Fruit fly (Drosophila melanogaster) whole organism, wandering third instar larva: ENCODE results near the gene CG8369.

Experiments used
- Abd-B ChIP-seq: fragments of >200 bp; optimal IDR thresholded peaks from 2 replicates; lab custom pipeline; 2017; ENCODE audit warnings: missing biosample characterization, missing genetic modification characterization
- CG32264 ChIP-seq: fragments of 200-800 bp; sonication (Bioruptor generic); optimal IDR thresholded peaks from 2 replicates; lab custom pipeline; 2016; ENCODE audit warnings: missing biosample characterization, missing genetic modification characterization
- CG9705 ChIP-seq: fragments of 200-800 bp; sonication (Bioruptor generic); optimal IDR thresholded peaks from 2 replicates; lab custom pipeline; 2018; ENCODE audit warnings: missing biosample characterization, mild to moderate bottlenecking, missing genetic modification characterization
- CrebA ChIP-seq: fragments of 200-800 bp; sonication (Bioruptor generic); optimal IDR thresholded peaks from 2 replicates; lab custom pipeline; 2016; ENCODE audit warnings: missing biosample characterization, mild to moderate bottlenecking, missing genetic modification characterization, borderline replicate concordance
- Dfd ChIP-seq: fragments of >200 bp; optimal IDR thresholded peaks from 2 replicates; lab custom pipeline; 2017; ENCODE audit warnings: missing biosample characterization, missing genetic modification characterization
- Dif ChIP-seq: fragments of 200-275, 200-300 bp; sonication (Bioruptor generic); optimal IDR thresholded peaks from 2 replicates; lab custom pipeline; 2018; ENCODE audit warnings: missing biosample characterization, missing genetic modification characterization; ENCODE audit not compliant: partially characterized antibody
- GATAd ChIP-seq: sonication (Bioruptor generic); optimal IDR thresholded peaks from 2 replicates; lab custom pipeline; 2016; ENCODE audit warnings: missing biosample characterization, missing genetic modification characterization
- HLH106 ChIP-seq: fragments of 200-800 bp; optimal IDR thresholded peaks from 3 replicates; lab custom pipeline; 2019; ENCODE audit warnings: missing biosample characterization, mild to moderate bottlenecking, missing genetic modification characterization, moderate library complexity
- Hnf4 ChIP-seq: fragments of 200-800 bp; sonication (Bioruptor generic); optimal IDR thresholded peaks from 2 replicates; lab custom pipeline; 2016; ENCODE audit warnings: missing biosample characterization, mild to moderate bottlenecking, missing genetic modification characterization
- Hr78 ChIP-seq: fragments of >200 bp; optimal IDR thresholded peaks from 2 replicates; lab custom pipeline; 2017; ENCODE audit warnings: missing biosample characterization, missing genetic modification characterization
- Hr83 ChIP-seq: fragments of 200-300 bp; sonication (Bioruptor generic); optimal IDR thresholded peaks from 2 replicates; lab custom pipeline; 2016; ENCODE audit warnings: missing biosample characterization, mild to moderate bottlenecking, missing genetic modification characterization, moderate library complexity; ENCODE audit not compliant: poor library complexity, severe bottlenecking
- Jra ChIP-seq: sonication (Bioruptor generic); optimal IDR thresholded peaks from 2 replicates; lab custom pipeline; 2016; ENCODE audit warnings: missing biosample characterization, missing genetic modification characterization
- Mio ChIP-seq: sonication (Bioruptor generic); optimal IDR thresholded peaks from 2 replicates; lab custom pipeline; 2016; ENCODE audit warnings: missing biosample characterization, missing genetic modification characterization
- Myc ChIP-seq: fragments of >200 bp; optimal IDR thresholded peaks from 2 replicates; lab custom pipeline; 2017
- N ChIP-seq: fragments of >200 bp; optimal IDR thresholded peaks from 2 replicates; lab custom pipeline; 2018; ENCODE audit warnings: missing biosample characterization, missing external identifiers, missing genetic modification characterization
- OdsH ChIP-seq: fragments of 200-800 bp; sonication (Bioruptor generic); optimal IDR thresholded peaks from 2 replicates; lab custom pipeline; 2016; ENCODE audit warnings: missing biosample characterization, mild to moderate bottlenecking, missing genetic modification characterization
- Rel ChIP-seq, 2 experiments: fragments of 200-800 bp; sonication (Bioruptor generic) in 1 of 2; optimal IDR thresholded peaks; 2 replicates in 1 of 2; 3 replicates in 1 of 2; lab custom pipeline; 2016 to 2019; ENCODE audit warnings: mild to moderate bottlenecking in 2 of 2, missing biosample characterization in 2 of 2, missing genetic modification characterization in 2 of 2, moderate library complexity in 1 of 2
- Sp1 ChIP-seq: fragments of 200-800 bp; sonication (Bioruptor generic); optimal IDR thresholded peaks from 3 replicates; lab custom pipeline; 2019; ENCODE audit warnings: missing biosample characterization, mild to moderate bottlenecking, missing genetic modification characterization, moderate library complexity
- Vsx2 ChIP-seq: fragments of 200-300, 225-300 bp; sonication (Bioruptor generic); optimal IDR thresholded peaks from 2 replicates; lab custom pipeline; 2018; ENCODE audit warnings: missing biosample characterization, missing genetic modification characterization; ENCODE audit not compliant: partially characterized antibody
- br ChIP-seq: fragments of 200-800 bp; sonication (Bioruptor generic); optimal IDR thresholded peaks from 2 replicates; lab custom pipeline; 2016; ENCODE audit warnings: missing biosample characterization, missing genetic modification characterization
- brk ChIP-seq: fragments of 200-800 bp; sonication (Bioruptor generic); optimal IDR thresholded peaks from 2 replicates; lab custom pipeline; 2016; ENCODE audit warnings: missing biosample characterization, mild to moderate bottlenecking, missing genetic modification characterization
- dl ChIP-seq, 2 experiments: fragments of 175-275, 200-275 bp in 1 of 2; fragments of 200-275 bp in 1 of 2; sonication (Bioruptor generic); optimal IDR thresholded peaks; lab custom pipeline; 2018; ENCODE audit warnings: mild to moderate bottlenecking in 2 of 2, missing biosample characterization in 2 of 2, missing genetic modification characterization in 2 of 2, moderate library complexity in 2 of 2; ENCODE audit not compliant: partially characterized antibody in 2 of 2, insufficient read depth in 1 of 2
- dmrt93B ChIP-seq: fragments of 200-800 bp; sonication (Bioruptor generic); optimal IDR thresholded peaks from 2 replicates; lab custom pipeline; 2018; ENCODE audit warnings: missing biosample characterization, mild to moderate bottlenecking, missing genetic modification characterization
- dsf ChIP-seq: sonication (Bioruptor generic); optimal IDR thresholded peaks from 2 replicates; lab custom pipeline; 2016; ENCODE audit warnings: missing biosample characterization, missing genetic modification characterization, borderline replicate concordance
- ey ChIP-seq: fragments of 200-800 bp; sonication (Bioruptor generic); optimal IDR thresholded peaks from 2 replicates; lab custom pipeline; 2016; ENCODE audit warnings: missing biosample characterization, missing genetic modification characterization
- foxo ChIP-seq, 2 experiments: fragments of 200-800 bp; sonication (Bioruptor generic); optimal IDR thresholded peaks; 2 replicates in 1 of 2; 3 replicates in 1 of 2; lab custom pipeline; 2016 to 2017; ENCODE audit warnings: missing biosample characterization in 2 of 2, missing genetic modification characterization in 2 of 2
- fru ChIP-seq: fragments of 200-800 bp; sonication (Bioruptor generic); optimal IDR thresholded peaks from 3 replicates; lab custom pipeline; 2016; ENCODE audit warnings: missing biosample characterization, mild to moderate bottlenecking, missing genetic modification characterization
- h ChIP-seq: fragments of 200-800 bp; sonication (Bioruptor generic); optimal IDR thresholded peaks from 3 replicates; lab custom pipeline; 2016; ENCODE audit warnings: missing biosample characterization, mild to moderate bottlenecking, missing genetic modification characterization
- jim ChIP-seq: fragments of 175-275, 200-325 bp; sonication (Bioruptor generic); optimal IDR thresholded peaks from 2 replicates; lab custom pipeline; 2016; ENCODE audit warnings: missing biosample characterization, mild to moderate bottlenecking, missing genetic modification characterization
- pan ChIP-seq: fragments of >200 bp; optimal IDR thresholded peaks from 2 replicates; lab custom pipeline; 2017
- psq ChIP-seq: fragments of 200-800 bp; sonication (Bioruptor generic); optimal IDR thresholded peaks from 3 replicates; lab custom pipeline; 2017; ENCODE audit warnings: missing biosample characterization, mild to moderate bottlenecking, missing genetic modification characterization, moderate library complexity
- rgr ChIP-seq: fragments of 200-800 bp; sonication (Bioruptor generic); optimal IDR thresholded peaks from 3 replicates; lab custom pipeline; 2016; ENCODE audit warnings: missing biosample characterization, mild to moderate bottlenecking, missing genetic modification characterization
- sage ChIP-seq: fragments of 200-800 bp; sonication (Bioruptor generic); optimal IDR thresholded peaks from 2 replicates; lab custom pipeline; 2016; ENCODE audit warnings: missing biosample characterization, mild to moderate bottlenecking, missing genetic modification characterization
- sv ChIP-seq: fragments of 200-800 bp; sonication (Bioruptor generic); optimal IDR thresholded peaks from 3 replicates; lab custom pipeline; 2016; ENCODE audit warnings: missing biosample characterization, missing genetic modification characterization
- tai ChIP-seq: sonication (Bioruptor generic); optimal IDR thresholded peaks from 2 replicates; lab custom pipeline; 2016; ENCODE audit warnings: missing biosample characterization, missing genetic modification characterization
- usp ChIP-seq: fragments of >200 bp; optimal IDR thresholded peaks from 2 replicates; lab custom pipeline; 2017; ENCODE audit warnings: missing biosample characterization, missing genetic modification characterization
- woc ChIP-seq: sonication (Bioruptor generic); optimal IDR thresholded peaks from 2 replicates; lab custom pipeline; 2016; ENCODE audit warnings: missing biosample characterization, mild to moderate bottlenecking, missing genetic modification characterization

Gene CG8369

dm6 chr3R:8850616-8851015 lies 28.8 kb downstream of the CG8369 start:
- TF ChIP-seq dsf (no peak), tai (GFP tag; lab: Kevin White, UChicago) (no peak), Dif (GFP tag; lab: Kevin White, UChicago) (no peak), Jra (GFP tag; lab: Kevin White, UChicago) (no peak), Hnf4 (GFP tag; lab: Kevin White, UChicago) (no peak), GATAd (GFP tag; lab: Kevin White, UChicago) (no peak), Hr83 (GFP tag; lab: Kevin White, UChicago) (no peak)

DNA sequence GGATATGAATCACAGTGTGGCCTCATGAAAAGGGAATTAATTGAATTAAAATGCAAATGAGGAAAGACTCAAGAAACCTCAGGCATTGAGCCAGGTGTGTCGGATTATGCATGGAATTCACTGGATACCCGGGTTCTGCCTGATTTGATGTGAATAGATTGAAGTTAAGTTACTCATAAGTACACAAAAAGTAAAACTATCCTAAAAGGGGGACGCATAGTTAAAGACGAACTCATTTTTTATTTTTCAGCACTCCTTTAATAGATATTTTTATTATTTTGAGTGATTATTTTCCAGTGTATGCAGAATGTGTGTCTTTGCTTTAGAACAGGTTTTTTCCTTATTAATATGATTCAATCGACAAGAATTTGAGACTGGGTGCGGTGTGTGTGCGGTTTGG lies 31.4 kb downstream of the CG8369 start:
- TF ChIP-seq GATAd (GFP tag; lab: Kevin White, UChicago) (no peak), ey (peak; percentile 4), fru (GFP tag; lab: Kevin White, UChicago) (peak; percentile 54), Abd-B (GFP tag; lab: Kevin White, UChicago) (no peak), OdsH (GFP tag; lab: Kevin White, UChicago) (peak; percentile 47), Sp1 (peak; percentile 17), Hnf4 (GFP tag; lab: Kevin White, UChicago) (peak; percentile 1), sv (GFP tag; lab: Kevin White, UChicago) (no peak), CG32264 (no peak), HLH106 (tag; lab: Kevin White, UChicago) (peak; percentile 39), rgr (GFP tag; lab: Kevin White, UChicago) (peak; percentile 16), psq (GFP tag; lab: Kevin White, UChicago) (peak; percentile 47), foxo (GFP tag; optimal IDR thresholded peaks at IDR 0.05; lab: Kevin White, UChicago) (peak in 1 of 2 experiments; percentile 44), h (GFP tag; lab: Kevin White, UChicago) (peak; percentile 45), br (GFP tag; lab: Kevin White, UChicago) (peak; percentile 18), N (GFP tag; lab: Kevin White, UChicago) (no peak)

DNA sequence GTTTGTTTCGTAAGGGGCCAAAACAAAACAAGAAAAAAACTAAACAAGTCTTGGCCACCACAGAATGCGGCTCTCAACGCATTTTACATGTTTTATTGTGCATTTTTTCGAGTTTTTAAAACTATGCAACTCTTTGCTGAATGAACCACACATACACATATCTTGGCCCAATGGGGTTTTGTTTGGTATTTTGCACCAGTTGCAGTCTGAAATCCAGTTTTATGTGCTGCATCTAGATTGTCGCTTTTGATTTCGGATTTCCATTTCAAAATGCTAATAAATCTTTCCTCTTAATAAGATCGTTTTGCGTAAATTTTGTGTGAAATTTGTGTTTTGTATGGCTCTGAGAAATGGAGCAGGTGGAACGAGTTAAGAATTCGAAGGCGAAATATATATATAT lies 31.9 kb downstream of the CG8369 start:
- TF ChIP-seq dsf (no peak), fru (GFP tag; lab: Kevin White, UChicago) (no peak), Rel (GFP tag; optimal IDR thresholded peaks at IDR 0.05; lab: Kevin White, UChicago) (no peak), Rel (tag; optimal IDR thresholded peaks at IDR 0.05; lab: Kevin White, UChicago) (no peak), usp (no peak), Myc (lab: Kevin White, UChicago) (no peak), Sp1 (no peak), br (GFP tag; lab: Kevin White, UChicago) (no peak), Vsx2 (no peak), sage (GFP tag; lab: Kevin White, UChicago) (no peak), pan (lab: Kevin White, UChicago) (no peak), Abd-B (GFP tag; lab: Kevin White, UChicago) (no peak), jim (GFP tag; lab: Kevin White, UChicago) (no peak), brk (GFP tag; lab: Kevin White, UChicago) (no peak), Hr83 (GFP tag; lab: Kevin White, UChicago) (no peak), CG32264 (no peak), Mio (GFP tag; lab: Kevin White, UChicago) (no peak), OdsH (GFP tag; lab: Kevin White, UChicago) (no peak), psq (GFP tag; lab: Kevin White, UChicago) (no peak)

DNA sequence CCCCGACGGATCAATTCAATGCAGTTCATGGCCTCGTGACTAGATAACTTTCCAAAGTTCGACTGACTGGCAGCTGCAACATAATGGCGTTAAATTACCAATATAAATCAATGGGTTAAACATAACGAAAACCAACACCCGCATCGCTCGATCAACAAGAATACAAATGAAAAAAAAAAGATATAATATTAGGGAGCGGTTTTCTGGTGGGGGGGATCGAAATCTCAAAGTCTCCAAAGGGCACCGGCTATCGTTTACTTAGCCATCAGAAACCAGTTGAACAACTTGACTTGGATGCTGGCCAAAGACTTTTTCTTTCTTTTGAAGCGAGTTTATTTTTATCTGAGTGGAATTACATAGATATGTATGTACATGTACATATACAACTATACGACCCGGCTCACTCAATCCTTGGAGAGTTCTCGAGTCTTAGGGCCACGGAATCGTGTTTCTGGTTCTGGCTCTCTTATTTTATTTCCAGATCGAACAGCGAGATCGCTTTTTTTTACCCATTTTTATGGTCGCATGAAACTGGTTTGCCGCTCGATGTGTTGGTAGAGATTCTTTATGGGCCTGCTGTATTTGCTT lies 32.9 kb downstream of the CG8369 start:
- TF ChIP-seq Vsx2 (peak; percentile 22), CrebA (peak; percentile 78), dsf (no peak), Dif (GFP tag; lab: Kevin White, UChicago) (no peak), Mio (GFP tag; lab: Kevin White, UChicago) (no peak), ey (no peak), Myc (lab: Kevin White, UChicago) (no peak), CG32264 (no peak), Jra (GFP tag; lab: Kevin White, UChicago) (no peak), psq (GFP tag; lab: Kevin White, UChicago) (no peak), pan (lab: Kevin White, UChicago) (no peak), Hr83 (GFP tag; lab: Kevin White, UChicago) (no peak), woc (GFP tag; lab: Kevin White, UChicago) (no peak), Hnf4 (GFP tag; lab: Kevin White, UChicago) (no peak), CG9705 (no peak), usp (no peak), Sp1 (peak; percentile 1), Dfd (no peak), foxo (GFP tag; optimal IDR thresholded peaks at IDR 0.05; lab: Kevin White, UChicago) (peak in 1 of 2 experiments; percentile 12), rgr (GFP tag; lab: Kevin White, UChicago) (no peak), Hr78 (GFP tag; lab: Kevin White, UChicago) (no peak), OdsH (GFP tag; lab: Kevin White, UChicago) (no peak), br (GFP tag; lab: Kevin White, UChicago) (no peak), brk (GFP tag; lab: Kevin White, UChicago) (peak; percentile 23), HLH106 (tag; lab: Kevin White, UChicago) (no peak), h (GFP tag; lab: Kevin White, UChicago) (no peak), jim (GFP tag; lab: Kevin White, UChicago) (no peak), sage (GFP tag; lab: Kevin White, UChicago) (peak; percentile 53), dmrt93B (GFP tag; lab: Kevin White, UChicago) (no peak), Abd-B (GFP tag; lab: Kevin White, UChicago) (no peak), tai (GFP tag; lab: Kevin White, UChicago) (no peak), dl (GFP tag; optimal IDR thresholded peaks at IDR 0.05; lab: Kevin White, UChicago; ENCODE audit: insufficient read depth in 1 of 2, partially characterized antibody in 2 of 2) (no peak), GATAd (GFP tag; lab: Kevin White, UChicago) (no peak)
